Worm (Caenorhabditis elegans) whole organism, mixed stage, embryonic: Measurements from ENCODE around the gene Y1A5A.1.

ENCODE experiments used
- blmp-1 ChIP-seq: fragments of 150-350 bp; optimal IDR thresholded peaks from 2 replicates; lab custom pipeline; 2014; ENCODE audit warnings: missing biosample characterization, missing genetic modification characterization
- ceh-43 ChIP-seq: fragments of 200-800 bp; sonication (Bioruptor generic); optimal IDR thresholded peaks from 2 replicates; lab custom pipeline; 2018; ENCODE audit warnings: mild to moderate bottlenecking, missing genetic modification characterization, moderate library complexity, missing compliant biosample characterization
- ceh-83 ChIP-seq: fragments of 200-800 bp; sonication (Bioruptor generic); optimal IDR thresholded peaks from 2 replicates; lab custom pipeline; 2018; ENCODE audit warnings: mild to moderate bottlenecking, missing genetic modification characterization, missing compliant biosample characterization
- drap-1 ChIP-seq: fragments of 200-800 bp; sonication (Bioruptor generic); optimal IDR thresholded peaks from 3 replicates; lab custom pipeline; 2018; ENCODE audit warnings: mild to moderate bottlenecking, missing genetic modification characterization, missing compliant biosample characterization
- flh-1 ChIP-seq: fragments of 200-800 bp; sonication (Bioruptor generic); optimal IDR thresholded peaks from 2 replicates; lab custom pipeline; 2018; ENCODE audit warnings: mild to moderate bottlenecking, missing genetic modification characterization, moderate library complexity, missing compliant biosample characterization
- lin-32 ChIP-seq: fragments of 200-800 bp; sonication (Bioruptor generic); optimal IDR thresholded peaks from 2 replicates; lab custom pipeline; 2018; ENCODE audit warnings: mild to moderate bottlenecking, missing genetic modification characterization, missing compliant biosample characterization
- lsy-2 ChIP-seq: fragments of 150-350 bp; optimal IDR thresholded peaks from 2 replicates; lab custom pipeline; 2014; ENCODE audit warnings: missing biosample characterization, missing genetic modification characterization
- mep-1 ChIP-seq: fragments of 150-350 bp; optimal IDR thresholded peaks from 2 replicates; lab custom pipeline; 2017; ENCODE audit warnings: missing biosample characterization, missing genetic modification reagents, missing genetic modification characterization, inconsistent platforms
- nhr-237 ChIP-seq: fragments of 150-350 bp; optimal IDR thresholded peaks from 2 replicates; lab custom pipeline; 2014; ENCODE audit warnings: missing biosample characterization, missing genetic modification characterization
- nhr-28 ChIP-seq: fragments of 150-350 bp; optimal IDR thresholded peaks from 2 replicates; lab custom pipeline; 2014; ENCODE audit warnings: missing biosample characterization, missing genetic modification characterization
- pha-4 ChIP-seq: fragments of 150-350 bp; optimal IDR thresholded peaks from 2 replicates; lab custom pipeline; 2018; ENCODE audit warnings: missing biosample characterization, missing genetic modification reagents, missing genetic modification characterization
- sem-2 ChIP-seq: fragments of 200-800 bp; sonication (Bioruptor generic); optimal IDR thresholded peaks from 2 replicates; lab custom pipeline; 2018; ENCODE audit warnings: mild to moderate bottlenecking, missing genetic modification characterization, missing compliant biosample characterization
- unc-120 ChIP-seq: sonication (generic microtip); optimal IDR thresholded peaks from 2 replicates; lab custom pipeline; 2017; ENCODE audit warnings: missing genetic modification characterization, missing compliant biosample characterization; ENCODE audit not compliant: poor library complexity, severe bottlenecking
- unc-39 ChIP-seq: fragments of 150-350 bp; optimal IDR thresholded peaks from 2 replicates; lab custom pipeline; 2014; ENCODE audit warnings: missing biosample characterization, missing genetic modification characterization

- no peak for TF ChIP-seq drap-1 (GFP tag; lab: Kevin White, UChicago)
- TF ChIP-seq blmp-1 = no peak
- no peak for TF ChIP-seq lsy-2 (tag; lab: Kevin White, UChicago)
- TF ChIP-seq sem-2 = no peak
- no peak for TF ChIP-seq flh-1 (GFP tag; lab: Kevin White, UChicago)
- TF ChIP-seq unc-120 (tag; lab: Kevin White, UChicago) = no peak
- no peak for TF ChIP-seq unc-39 (tag; lab: Kevin White, UChicago)
- no peak for TF ChIP-seq ceh-43 (GFP tag; lab: Kevin White, UChicago)
- no peak for TF ChIP-seq mep-1 (tag; lab: Kevin White, UChicago)
- no peak for TF ChIP-seq nhr-237 (tag; lab: Kevin White, UChicago)
- TF ChIP-seq pha-4 (tag; lab: Kevin White, UChicago) = no peak
- no peak for TF ChIP-seq ceh-83 (GFP tag; lab: Kevin White, UChicago)
- no peak for TF ChIP-seq lin-32 (GFP tag; lab: Kevin White, UChicago)
- no peak for TF ChIP-seq nhr-28
These were observed 22.7 kb upstream of the Y1A5A.1 start for ce11 chrIII:4009181-4009580.
